Fruit fly (Drosophila melanogaster) whole organism, embryonic: Measurements from ENCODE around the gene Bhmt.

Experiments
- CG10147 ChIP-seq: fragments of 200-800 bp; sonication (Bioruptor generic); optimal IDR thresholded peaks from 2 replicates; lab custom pipeline; 2019; ENCODE audit warnings: missing biosample characterization, mild to moderate bottlenecking, missing genetic modification characterization, moderate library complexity
- CG10267 ChIP-seq: fragments of 200-800 bp; sonication (Bioruptor generic); optimal IDR thresholded peaks from 2 replicates; lab custom pipeline; 2018; ENCODE audit warnings: missing biosample characterization, mild to moderate bottlenecking, missing genetic modification characterization, moderate library complexity
- CG10462 ChIP-seq: fragments of 200-800 bp; sonication (Bioruptor generic); optimal IDR thresholded peaks from 2 replicates; lab custom pipeline; 2016; ENCODE audit warnings: missing biosample characterization, missing genetic modification characterization
- CG10979 ChIP-seq: fragments of 200-800 bp; sonication (Bioruptor generic); optimal IDR thresholded peaks from 2 replicates; lab custom pipeline; 2018; ENCODE audit warnings: missing biosample characterization, mild to moderate bottlenecking, missing genetic modification characterization, moderate library complexity
- CG12659 ChIP-seq: fragments of 200-800 bp; sonication (Bioruptor generic); optimal IDR thresholded peaks from 3 replicates; lab custom pipeline; 2017; ENCODE audit warnings: mild to moderate bottlenecking, missing biosample characterization, missing genetic modification reagents, missing genetic modification characterization
- CG13424 ChIP-seq: fragments of 200-800 bp; sonication (Bioruptor generic); optimal IDR thresholded peaks from 2 replicates; lab custom pipeline; 2019; ENCODE audit warnings: missing biosample characterization, mild to moderate bottlenecking, missing genetic modification characterization, moderate library complexity
- CG15011 ChIP-seq: fragments of 200-800 bp; sonication (Bioruptor generic); optimal IDR thresholded peaks from 3 replicates; lab custom pipeline; 2018; ENCODE audit warnings: missing biosample characterization, mild to moderate bottlenecking, missing genetic modification characterization
- CG1603 ChIP-seq: fragments of 200-800 bp; sonication (Bioruptor generic); optimal IDR thresholded peaks from 2 replicates; lab custom pipeline; 2019; ENCODE audit warnings: missing biosample characterization, mild to moderate bottlenecking, missing genetic modification characterization, moderate library complexity
- CG1792 ChIP-seq: fragments of 200-800 bp; sonication (Bioruptor generic); optimal IDR thresholded peaks from 2 replicates; lab custom pipeline; 2016; ENCODE audit warnings: missing biosample characterization, missing genetic modification characterization
- CG18764 ChIP-seq: fragments of 200-800 bp; sonication (Bioruptor generic); optimal IDR thresholded peaks from 3 replicates; lab custom pipeline; 2016; ENCODE audit warnings: missing biosample characterization, missing genetic modification characterization
- CG2199 ChIP-seq: fragments of 200-800 bp; sonication (Bioruptor generic); IDR thresholded peaks from 3 replicates; pipeline ENCODE4 v1.3.6; 2022; ENCODE audit warnings: missing biosample characterization, missing genetic modification characterization
- CG2678 ChIP-seq: fragments of 200-800 bp; sonication (Bioruptor generic); optimal IDR thresholded peaks from 3 replicates; lab custom pipeline; 2019; ENCODE audit warnings: missing biosample characterization, mild to moderate bottlenecking, missing genetic modification characterization, moderate library complexity
- CG3838 ChIP-seq: fragments of 200-800 bp; sonication (Bioruptor generic); optimal IDR thresholded peaks from 3 replicates; lab custom pipeline; 2016; ENCODE audit warnings: missing biosample characterization, missing genetic modification characterization
- CG4282 ChIP-seq: fragments of 200-800 bp; sonication (Bioruptor generic); optimal IDR thresholded peaks from 2 replicates; lab custom pipeline; 2016; ENCODE audit warnings: missing biosample characterization, missing genetic modification characterization
- CG5180 ChIP-seq: fragments of 200-800 bp; sonication (Bioruptor generic); optimal IDR thresholded peaks from 3 replicates; lab custom pipeline; 2017; ENCODE audit warnings: missing biosample characterization, missing genetic modification characterization, mild to moderate bottlenecking, moderate library complexity, missing genetic modification reagents
- CG5245 ChIP-seq: fragments of 200-800 bp; sonication (Bioruptor generic); optimal IDR thresholded peaks from 3 replicates; lab custom pipeline; 2016; ENCODE audit warnings: missing biosample characterization, missing genetic modification characterization
- CG7987 ChIP-seq: fragments of 200-800 bp; sonication (Bioruptor generic); optimal IDR thresholded peaks from 2 replicates; lab custom pipeline; 2018; ENCODE audit warnings: missing biosample characterization, mild to moderate bottlenecking, missing genetic modification characterization, moderate library complexity
- CG8765 ChIP-seq: fragments of 200-800 bp; sonication (Bioruptor generic); IDR thresholded peaks from 2 replicates; pipeline ENCODE4 v1.3.6; 2022; ENCODE audit warnings: missing biosample characterization, missing genetic modification characterization
- Chrac-16 ChIP-seq: fragments of 200-800 bp; sonication (Bioruptor generic); optimal IDR thresholded peaks from 3 replicates; lab custom pipeline; 2016; ENCODE audit warnings: missing biosample characterization, missing genetic modification characterization
- D19B ChIP-seq: fragments of 200-800 bp; sonication (Bioruptor generic); optimal IDR thresholded peaks from 2 replicates; lab custom pipeline; 2017; ENCODE audit warnings: missing biosample characterization, mild to moderate bottlenecking, missing genetic modification characterization
- Dek ChIP-seq: fragments of 200-800 bp; sonication (Bioruptor generic); optimal IDR thresholded peaks from 3 replicates; lab custom pipeline; 2019; ENCODE audit warnings: missing biosample characterization, mild to moderate bottlenecking, missing genetic modification characterization, moderate library complexity
- Dref ChIP-seq: fragments of 200-800 bp; sonication (Bioruptor generic); IDR thresholded peaks from 2 replicates; pipeline ENCODE4 v1.3.6; 2022; ENCODE audit warnings: missing biosample characterization, missing genetic modification characterization
- E2f2 ChIP-seq: fragments of 200-800 bp; sonication (Bioruptor generic); IDR thresholded peaks from 2 replicates; pipeline ENCODE4 v1.3.6; 2022; ENCODE audit warnings: missing biosample characterization, missing genetic modification characterization
- Fer2 ChIP-seq: fragments of 200-800 bp; sonication (Bioruptor generic); optimal IDR thresholded peaks from 2 replicates; lab custom pipeline; 2018; ENCODE audit warnings: missing biosample characterization, mild to moderate bottlenecking, missing genetic modification characterization, moderate library complexity
- H15 ChIP-seq: fragments of 200-800 bp; sonication (Bioruptor generic); IDR thresholded peaks from 3 replicates; pipeline ENCODE4 v1.3.6; 2022; ENCODE audit warnings: missing biosample characterization, missing genetic modification characterization
- HmgZ ChIP-seq: fragments of 200-800 bp; sonication (Bioruptor generic); optimal IDR thresholded peaks from 2 replicates; lab custom pipeline; 2018; ENCODE audit warnings: missing biosample characterization, mild to moderate bottlenecking, missing genetic modification characterization
- MESR4 ChIP-seq: fragments of 200-800 bp; sonication (Bioruptor generic); optimal IDR thresholded peaks from 2 replicates; lab custom pipeline; 2018; ENCODE audit warnings: missing biosample characterization, mild to moderate bottlenecking, missing genetic modification characterization, moderate library complexity
- Mad ChIP-seq: fragments of 200-800 bp; sonication (Bioruptor generic); optimal IDR thresholded peaks from 2 replicates; lab custom pipeline; 2016; ENCODE audit warnings: missing biosample characterization, missing genetic modification characterization
- Side ChIP-seq: fragments of 200-800 bp; sonication (Bioruptor generic); optimal IDR thresholded peaks from 2 replicates; lab custom pipeline; 2016; ENCODE audit warnings: missing biosample characterization, missing genetic modification characterization
- Trl ChIP-seq, 3 experiments: fragments of >200 bp in 2 of 3; fragments of 200-800 bp in 1 of 3; sonication (Bioruptor generic) in 1 of 3; optimal IDR thresholded peaks; 2 replicates in 1 of 3; 3 replicates in 2 of 3; lab custom pipeline; 2016 to 2017; ENCODE audit warnings: missing biosample characterization in 1 of 3, missing genetic modification characterization in 1 of 3
- al ChIP-seq: fragments of 200-800 bp; sonication (Bioruptor generic); IDR thresholded peaks from 2 replicates; pipeline ENCODE4 v1.3.6; 2022; ENCODE audit warnings: missing biosample characterization, missing genetic modification characterization
- bab2 ChIP-seq: fragments of 200-800 bp; sonication (Bioruptor generic); optimal IDR thresholded peaks from 2 replicates; lab custom pipeline; 2016; ENCODE audit warnings: missing biosample characterization, missing genetic modification characterization
- bcd ChIP-seq: fragments of 200-800 bp; sonication (Bioruptor generic); optimal IDR thresholded peaks from 2 replicates; lab custom pipeline; 2017; ENCODE audit warnings: missing biosample characterization, mild to moderate bottlenecking, missing genetic modification characterization
- cwo ChIP-seq: fragments of 200-800 bp; sonication (Bioruptor generic); optimal IDR thresholded peaks from 3 replicates; lab custom pipeline; 2017; ENCODE audit warnings: missing biosample characterization, missing genetic modification characterization, mild to moderate bottlenecking, moderate library complexity, missing genetic modification reagents
- dmrt99B ChIP-seq: fragments of 200-800 bp; sonication (Bioruptor generic); optimal IDR thresholded peaks from 2 replicates; lab custom pipeline; 2018; ENCODE audit warnings: missing biosample characterization, mild to moderate bottlenecking, missing genetic modification characterization, moderate library complexity
- en ChIP-seq: fragments of 200-800 bp; sonication (Bioruptor generic); optimal IDR thresholded peaks from 2 replicates; lab custom pipeline; 2016; ENCODE audit warnings: missing biosample characterization, missing genetic modification characterization
- exex ChIP-seq: fragments of 200-800 bp; sonication (Bioruptor generic); optimal IDR thresholded peaks from 4 replicates; lab custom pipeline; 2018; ENCODE audit warnings: missing biosample characterization, mild to moderate bottlenecking, missing genetic modification characterization, moderate library complexity
- gem ChIP-seq: fragments of 200-800 bp; sonication (Bioruptor generic); optimal IDR thresholded peaks from 2 replicates; lab custom pipeline; 2019; ENCODE audit warnings: missing biosample characterization, mild to moderate bottlenecking, missing genetic modification characterization, moderate library complexity
- gt ChIP-seq: fragments of 200-800 bp; sonication (Bioruptor generic); IDR thresholded peaks from 2 replicates; pipeline ENCODE4 v1.3.6; 2022; ENCODE audit warnings: missing biosample characterization, missing genetic modification characterization
- her ChIP-seq: fragments of 200-800 bp; sonication (Bioruptor generic); optimal IDR thresholded peaks from 2 replicates; lab custom pipeline; 2016; ENCODE audit warnings: missing biosample characterization, missing genetic modification characterization
- jigr1 ChIP-seq: fragments of 200-800 bp; sonication (Bioruptor generic); IDR thresholded peaks from 3 replicates; pipeline ENCODE4 v1.3.6; 2022; ENCODE audit warnings: missing biosample characterization, missing genetic modification characterization
- luna ChIP-seq: fragments of 200-800 bp; sonication (Bioruptor generic); optimal IDR thresholded peaks from 2 replicates; lab custom pipeline; 2016; ENCODE audit warnings: missing biosample characterization, missing genetic modification characterization
- onecut ChIP-seq: fragments of 200-800 bp; sonication (Bioruptor generic); IDR thresholded peaks from 2 replicates; pipeline ENCODE4 v1.3.6; 2022; ENCODE audit warnings: missing biosample characterization, missing genetic modification characterization
- p53 ChIP-seq: fragments of 200-800 bp; sonication (Bioruptor generic); optimal IDR thresholded peaks from 2 replicates; lab custom pipeline; 2016; ENCODE audit warnings: missing biosample characterization, missing genetic modification characterization
- run ChIP-seq: fragments of 200-800 bp; sonication (Bioruptor generic); optimal IDR thresholded peaks from 3 replicates; lab custom pipeline; 2018; ENCODE audit warnings: missing biosample characterization, mild to moderate bottlenecking, missing genetic modification characterization
- slbo ChIP-seq: fragments of 200-800 bp; sonication (Bioruptor generic); IDR thresholded peaks from 2 replicates; pipeline ENCODE4 v1.3.6; 2022; ENCODE audit warnings: missing biosample characterization, missing genetic modification characterization
- slou ChIP-seq: fragments of 200-800 bp; sonication (Bioruptor generic); optimal IDR thresholded peaks from 3 replicates; lab custom pipeline; 2016; ENCODE audit warnings: missing biosample characterization, missing genetic modification characterization
- sob ChIP-seq: fragments of 200-800 bp; sonication (Bioruptor generic); IDR thresholded peaks from 2 replicates; pipeline ENCODE4 v1.3.6; 2022; ENCODE audit warnings: missing biosample characterization, missing genetic modification characterization
- tup ChIP-seq: fragments of 200-800 bp; sonication (Bioruptor generic); optimal IDR thresholded peaks from 2 replicates; lab custom pipeline; 2016; ENCODE audit warnings: missing biosample characterization, mild to moderate bottlenecking, missing genetic modification characterization, moderate library complexity

Bhmt gene

dm6 chr2L:18968370-18969105, 11.4 kb upstream of the Bhmt start, which contains the start of the genes Nak and Tango6 (continued):
- peak; percentile 41 for TF ChIP-seq CG13424
- no peak for TF ChIP-seq D19B (GFP tag; lab: Kevin White, UChicago)
- peak; percentile 41 for TF ChIP-seq CG1792 (GFP tag; lab: Kevin White, UChicago)
- no peak for TF ChIP-seq Trl (optimal IDR thresholded peaks at IDR 0.05; lab: Kevin White, UChicago)
- TF ChIP-seq Trl (GFP tag; optimal IDR thresholded peaks at IDR 0.05; lab: Kevin White, UChicago) = peak; percentile 44
- peak; percentile 45 for TF ChIP-seq E2f2 (GFP tag; lab: Robert Waterston, UW)
- no peak for TF ChIP-seq gt
- peak; percentile 33 for TF ChIP-seq p53
- TF ChIP-seq Dref (GFP tag; lab: Robert Waterston, UW) = peak; percentile 73
- TF ChIP-seq HmgZ = peak; percentile 13
- TF ChIP-seq dmrt99B (tag; lab: Kevin White, UChicago) = no peak
- TF ChIP-seq Chrac-16 (GFP tag; lab: Kevin White, UChicago) = peak; percentile 14
- TF ChIP-seq CG10979 (tag; lab: Kevin White, UChicago) = no peak
- TF ChIP-seq Side (GFP tag; lab: Kevin White, UChicago) = no peak
- TF ChIP-seq CG10267 = peak; percentile 76
- TF ChIP-seq tup = no peak
- TF ChIP-seq MESR4 = peak; percentile 88
- TF ChIP-seq luna (GFP tag; lab: Kevin White, UChicago) = peak; percentile 9
- no peak for TF ChIP-seq al (GFP tag; lab: Robert Waterston, UW)
- TF ChIP-seq CG15011 (GFP tag; lab: Kevin White, UChicago) = no peak
- no peak for TF ChIP-seq CG8765 (GFP tag; lab: Robert Waterston, UW)
- no peak for TF ChIP-seq her (GFP tag; lab: Kevin White, UChicago)
- TF ChIP-seq CG4282 = no peak
- TF ChIP-seq sob = no peak
- TF ChIP-seq CG3838 (GFP tag; lab: Kevin White, UChicago) = peak; percentile 10
- TF ChIP-seq CG2199 = no peak
- no peak for TF ChIP-seq run
- no peak for TF ChIP-seq H15 (GFP tag; lab: Robert Waterston, UW)
- peak; percentile 8 for TF ChIP-seq CG7987
- peak; percentile 36 for TF ChIP-seq slbo (GFP tag; lab: Robert Waterston, UW)
- no peak for TF ChIP-seq en (GFP tag; lab: Kevin White, UChicago)
- no peak for TF ChIP-seq jigr1 (GFP tag; lab: Robert Waterston, UW)
- no peak for TF ChIP-seq slou
- no peak for TF ChIP-seq CG18764 (GFP tag; lab: Kevin White, UChicago)
- TF ChIP-seq CG10462 (GFP tag; lab: Kevin White, UChicago) = no peak
- TF ChIP-seq CG10147 (GFP tag; lab: Kevin White, UChicago) = no peak
- TF ChIP-seq CG2678 = peak; percentile 28
- TF ChIP-seq CG1603 (tag; lab: Kevin White, UChicago) = peak; percentile 16
- peak; percentile 50 for TF ChIP-seq gem (tag; lab: Kevin White, UChicago)
- no peak for TF ChIP-seq Mad
- TF ChIP-seq onecut (GFP tag; lab: Robert Waterston, UW) = peak; percentile 26; the same call in 1 of the 2 replicates
- no peak for TF ChIP-seq CG5180 (GFP tag; lab: Kevin White, UChicago)
- no peak for TF ChIP-seq CG5245 (GFP tag; lab: Kevin White, UChicago)
- TF ChIP-seq Fer2 (tag; lab: Kevin White, UChicago) = no peak
- peak; percentile 26 for TF ChIP-seq bab2
- TF ChIP-seq CG12659 = peak; percentile 68
- TF ChIP-seq exex (tag; lab: Kevin White, UChicago) = peak; percentile 9
- TF ChIP-seq Dek = no peak
- TF ChIP-seq cwo (GFP tag; lab: Kevin White, UChicago) = no peak
- no peak for TF ChIP-seq bcd
